Fruit fly (Drosophila melanogaster) whole organism, wandering third instar larva: ENCODE data around the gene Cwc25.

Experiments used
- Abd-B ChIP-seq: fragments of >200 bp; optimal IDR thresholded peaks from 2 replicates; lab custom pipeline; 2017; ENCODE audit warnings: missing biosample characterization, missing genetic modification characterization
- CG32264 ChIP-seq: fragments of 200-800 bp; sonication (Bioruptor generic); optimal IDR thresholded peaks from 2 replicates; lab custom pipeline; 2016; ENCODE audit warnings: missing biosample characterization, missing genetic modification characterization
- CG9705 ChIP-seq: fragments of 200-800 bp; sonication (Bioruptor generic); optimal IDR thresholded peaks from 2 replicates; lab custom pipeline; 2018; ENCODE audit warnings: missing biosample characterization, mild to moderate bottlenecking, missing genetic modification characterization
- CrebA ChIP-seq: fragments of 200-800 bp; sonication (Bioruptor generic); optimal IDR thresholded peaks from 2 replicates; lab custom pipeline; 2016; ENCODE audit warnings: missing biosample characterization, mild to moderate bottlenecking, missing genetic modification characterization, borderline replicate concordance
- Dfd ChIP-seq: fragments of >200 bp; optimal IDR thresholded peaks from 2 replicates; lab custom pipeline; 2017; ENCODE audit warnings: missing biosample characterization, missing genetic modification characterization
- Dif ChIP-seq: fragments of 200-275, 200-300 bp; sonication (Bioruptor generic); optimal IDR thresholded peaks from 2 replicates; lab custom pipeline; 2018; ENCODE audit warnings: missing biosample characterization, missing genetic modification characterization; ENCODE audit not compliant: partially characterized antibody
- GATAd ChIP-seq: sonication (Bioruptor generic); optimal IDR thresholded peaks from 2 replicates; lab custom pipeline; 2016; ENCODE audit warnings: missing biosample characterization, missing genetic modification characterization
- HLH106 ChIP-seq: fragments of 200-800 bp; optimal IDR thresholded peaks from 3 replicates; lab custom pipeline; 2019; ENCODE audit warnings: missing biosample characterization, mild to moderate bottlenecking, missing genetic modification characterization, moderate library complexity
- Hnf4 ChIP-seq: fragments of 200-800 bp; sonication (Bioruptor generic); optimal IDR thresholded peaks from 2 replicates; lab custom pipeline; 2016; ENCODE audit warnings: missing biosample characterization, mild to moderate bottlenecking, missing genetic modification characterization
- Hr83 ChIP-seq: fragments of 200-300 bp; sonication (Bioruptor generic); optimal IDR thresholded peaks from 2 replicates; lab custom pipeline; 2016; ENCODE audit warnings: missing biosample characterization, mild to moderate bottlenecking, missing genetic modification characterization, moderate library complexity; ENCODE audit not compliant: poor library complexity, severe bottlenecking
- Jra ChIP-seq: sonication (Bioruptor generic); optimal IDR thresholded peaks from 2 replicates; lab custom pipeline; 2016; ENCODE audit warnings: missing biosample characterization, missing genetic modification characterization
- Mio ChIP-seq: sonication (Bioruptor generic); optimal IDR thresholded peaks from 2 replicates; lab custom pipeline; 2016; ENCODE audit warnings: missing biosample characterization, missing genetic modification characterization
- Myc ChIP-seq: fragments of >200 bp; optimal IDR thresholded peaks from 2 replicates; lab custom pipeline; 2017
- OdsH ChIP-seq: fragments of 200-800 bp; sonication (Bioruptor generic); optimal IDR thresholded peaks from 2 replicates; lab custom pipeline; 2016; ENCODE audit warnings: missing biosample characterization, mild to moderate bottlenecking, missing genetic modification characterization
- Rel ChIP-seq, 2 experiments: fragments of 200-800 bp; sonication (Bioruptor generic) in 1 of 2; optimal IDR thresholded peaks; 2 replicates in 1 of 2; 3 replicates in 1 of 2; lab custom pipeline; 2016 to 2019; ENCODE audit warnings: mild to moderate bottlenecking in 2 of 2, missing biosample characterization in 2 of 2, missing genetic modification characterization in 2 of 2, moderate library complexity in 1 of 2
- Sp1 ChIP-seq: fragments of 200-800 bp; sonication (Bioruptor generic); optimal IDR thresholded peaks from 3 replicates; lab custom pipeline; 2019; ENCODE audit warnings: missing biosample characterization, mild to moderate bottlenecking, missing genetic modification characterization, moderate library complexity
- Vsx2 ChIP-seq: fragments of 200-300, 225-300 bp; sonication (Bioruptor generic); optimal IDR thresholded peaks from 2 replicates; lab custom pipeline; 2018; ENCODE audit warnings: missing biosample characterization, missing genetic modification characterization; ENCODE audit not compliant: partially characterized antibody
- br ChIP-seq: fragments of 200-800 bp; sonication (Bioruptor generic); optimal IDR thresholded peaks from 2 replicates; lab custom pipeline; 2016; ENCODE audit warnings: missing biosample characterization, missing genetic modification characterization
- brk ChIP-seq: fragments of 200-800 bp; sonication (Bioruptor generic); optimal IDR thresholded peaks from 2 replicates; lab custom pipeline; 2016; ENCODE audit warnings: missing biosample characterization, mild to moderate bottlenecking, missing genetic modification characterization
- dl ChIP-seq, 2 experiments: fragments of 175-275, 200-275 bp in 1 of 2; fragments of 200-275 bp in 1 of 2; sonication (Bioruptor generic); optimal IDR thresholded peaks; lab custom pipeline; 2018; ENCODE audit warnings: mild to moderate bottlenecking in 2 of 2, missing biosample characterization in 2 of 2, missing genetic modification characterization in 2 of 2, moderate library complexity in 2 of 2; ENCODE audit not compliant: partially characterized antibody in 2 of 2, insufficient read depth in 1 of 2
- dsf ChIP-seq: sonication (Bioruptor generic); optimal IDR thresholded peaks from 2 replicates; lab custom pipeline; 2016; ENCODE audit warnings: missing biosample characterization, missing genetic modification characterization, borderline replicate concordance
- ey ChIP-seq: fragments of 200-800 bp; sonication (Bioruptor generic); optimal IDR thresholded peaks from 2 replicates; lab custom pipeline; 2016; ENCODE audit warnings: missing biosample characterization, missing genetic modification characterization
- foxo ChIP-seq, 2 experiments: fragments of 200-800 bp; sonication (Bioruptor generic); optimal IDR thresholded peaks; 2 replicates in 1 of 2; 3 replicates in 1 of 2; lab custom pipeline; 2016 to 2017; ENCODE audit warnings: missing biosample characterization in 2 of 2, missing genetic modification characterization in 2 of 2
- fru ChIP-seq: fragments of 200-800 bp; sonication (Bioruptor generic); optimal IDR thresholded peaks from 3 replicates; lab custom pipeline; 2016; ENCODE audit warnings: missing biosample characterization, mild to moderate bottlenecking, missing genetic modification characterization
- jim ChIP-seq: fragments of 175-275, 200-325 bp; sonication (Bioruptor generic); optimal IDR thresholded peaks from 2 replicates; lab custom pipeline; 2016; ENCODE audit warnings: missing biosample characterization, mild to moderate bottlenecking, missing genetic modification characterization
- pan ChIP-seq: fragments of >200 bp; optimal IDR thresholded peaks from 2 replicates; lab custom pipeline; 2017
- psq ChIP-seq: fragments of 200-800 bp; sonication (Bioruptor generic); optimal IDR thresholded peaks from 3 replicates; lab custom pipeline; 2017; ENCODE audit warnings: missing biosample characterization, mild to moderate bottlenecking, missing genetic modification characterization, moderate library complexity
- sage ChIP-seq: fragments of 200-800 bp; sonication (Bioruptor generic); optimal IDR thresholded peaks from 2 replicates; lab custom pipeline; 2016; ENCODE audit warnings: missing biosample characterization, mild to moderate bottlenecking, missing genetic modification characterization
- sv ChIP-seq: fragments of 200-800 bp; sonication (Bioruptor generic); optimal IDR thresholded peaks from 3 replicates; lab custom pipeline; 2016; ENCODE audit warnings: missing biosample characterization, missing genetic modification characterization
- tai ChIP-seq: sonication (Bioruptor generic); optimal IDR thresholded peaks from 2 replicates; lab custom pipeline; 2016; ENCODE audit warnings: missing biosample characterization, missing genetic modification characterization
- woc ChIP-seq: sonication (Bioruptor generic); optimal IDR thresholded peaks from 2 replicates; lab custom pipeline; 2016; ENCODE audit warnings: missing biosample characterization, mild to moderate bottlenecking, missing genetic modification characterization

Cwc25 gene

dm6 chr2L:2724459-2724858 lies 20.4 kb upstream of the Cwc25 start:
- TF ChIP-seq CG9705 (GFP tag; lab: Kevin White, UChicago) (no peak), Myc (peak; percentile 54), OdsH (GFP tag; lab: Kevin White, UChicago) (no peak)

- no peak for TF ChIP-seq Hnf4 (GFP tag; lab: Kevin White, UChicago)
- TF ChIP-seq Dif (GFP tag; lab: Kevin White, UChicago): no peak
- no peak for TF ChIP-seq Myc
- TF ChIP-seq CG9705 (GFP tag; lab: Kevin White, UChicago): no peak
- no peak for TF ChIP-seq dsf
- no peak for TF ChIP-seq Mio (GFP tag; lab: Kevin White, UChicago)
- no peak for TF ChIP-seq Rel (GFP tag; optimal IDR thresholded peaks at IDR 0.05; lab: Kevin White, UChicago)
- no peak for TF ChIP-seq Rel (tag; optimal IDR thresholded peaks at IDR 0.05; lab: Kevin White, UChicago)
- TF ChIP-seq psq (GFP tag; lab: Kevin White, UChicago): no peak
- TF ChIP-seq pan (lab: Kevin White, UChicago): no peak
- TF ChIP-seq sage: no peak
- TF ChIP-seq GATAd (GFP tag; lab: Kevin White, UChicago): no peak
- TF ChIP-seq jim (GFP tag; lab: Kevin White, UChicago): no peak
- TF ChIP-seq Hr83 (GFP tag; lab: Kevin White, UChicago): no peak
- TF ChIP-seq HLH106 (tag; lab: Kevin White, UChicago): no peak
Measured at dm6 chr2L:2725374-2725773, 19.5 kb upstream of the Cwc25 start, which contains the start of gene CG31689. CG31689 (plus strand) TSS chr2L:2725674.

- TF ChIP-seq dsf: no peak
- TF ChIP-seq Hnf4 (GFP tag; lab: Kevin White, UChicago): no peak
- TF ChIP-seq OdsH (GFP tag; lab: Kevin White, UChicago): no peak
- TF ChIP-seq Vsx2 (GFP tag; lab: Kevin White, UChicago): no peak
- no peak for TF ChIP-seq Abd-B (GFP tag; lab: Kevin White, UChicago)
- TF ChIP-seq fru (GFP tag; lab: Kevin White, UChicago): no peak
- no peak for TF ChIP-seq CrebA
- no peak for TF ChIP-seq dl (GFP tag; optimal IDR thresholded peaks at IDR 0.05; lab: Kevin White, UChicago; ENCODE audit: insufficient read depth in 1 of 2, partially characterized antibody in 2 of 2)
- no peak for TF ChIP-seq HLH106 (tag; lab: Kevin White, UChicago)
- TF ChIP-seq ey (GFP tag; lab: Kevin White, UChicago): no peak
- no peak for TF ChIP-seq jim (GFP tag; lab: Kevin White, UChicago)
- no peak for TF ChIP-seq GATAd (GFP tag; lab: Kevin White, UChicago)
- TF ChIP-seq CG32264 (GFP tag; lab: Kevin White, UChicago): no peak
Measured at dm6 chr2L:2727364-2727763, 17.5 kb upstream of the Cwc25 start.

- TF ChIP-seq CG32264 (GFP tag; lab: Kevin White, UChicago) (no peak), brk (GFP tag; lab: Kevin White, UChicago) (no peak), br (no peak), sv (GFP tag; lab: Kevin White, UChicago) (no peak), foxo (GFP tag; optimal IDR thresholded peaks at IDR 0.05; lab: Kevin White, UChicago) (no peak), fru (GFP tag; lab: Kevin White, UChicago) (no peak)
Measured at dm6 chr2L:2727812-2728211, 17.1 kb upstream of the Cwc25 start.

- TF ChIP-seq Sp1 (GFP tag; lab: Kevin White, UChicago) (no peak), ey (GFP tag; lab: Kevin White, UChicago) (no peak), fru (GFP tag; lab: Kevin White, UChicago) (no peak), Myc (no peak), HLH106 (tag; lab: Kevin White, UChicago) (no peak)
- TF ChIP-seq, all 38 proteins: peak for 0
Measured at dm6 chr2L:2728577-2728976, 16.3 kb upstream of the Cwc25 start.

- no peak for TF ChIP-seq Dfd
- no peak for TF ChIP-seq psq (GFP tag; lab: Kevin White, UChicago)
- no peak for TF ChIP-seq woc (GFP tag; lab: Kevin White, UChicago)
- no peak for TF ChIP-seq fru (GFP tag; lab: Kevin White, UChicago)
- TF ChIP-seq brk (GFP tag; lab: Kevin White, UChicago): no peak
- no peak for TF ChIP-seq jim (GFP tag; lab: Kevin White, UChicago)
- TF ChIP-seq dsf: no peak
- no peak for TF ChIP-seq Abd-B (GFP tag; lab: Kevin White, UChicago)
- no peak for TF ChIP-seq Jra (GFP tag; lab: Kevin White, UChicago)
- no peak for TF ChIP-seq tai
- no peak for TF ChIP-seq dl (GFP tag; optimal IDR thresholded peaks at IDR 0.05; lab: Kevin White, UChicago; ENCODE audit: insufficient read depth in 1 of 2, partially characterized antibody in 2 of 2)
Measured at dm6 chr2L:2729882-2730281, 15.0 kb upstream of the Cwc25 start.
